Worm (Caenorhabditis elegans) whole organism, L4/young adult: ENCODE results near the gene bath-27.

Experiments used
- W03F9.2 ChIP-seq: fragments of 150-350 bp; optimal IDR thresholded peaks from 2 replicates; lab custom pipeline; 2014; ENCODE audit warnings: missing biosample characterization, missing genetic modification characterization
- dao-5 ChIP-seq: sonication (generic microtip); optimal IDR thresholded peaks from 2 replicates; lab custom pipeline; 2016; ENCODE audit warnings: missing genotype, missing genetic modification characterization, moderate library complexity, missing compliant biosample characterization
- him-1 ChIP-seq: sonication (generic microtip); optimal IDR thresholded peaks from 2 replicates; lab custom pipeline; 2016; ENCODE audit warnings: missing genotype, missing genetic modification reagents, missing genetic modification characterization, missing compliant biosample characterization

Gene bath-27

ce11 chrII:3358834-3359233 is at the start of gene bath-27, which contains the start of gene lido-14:
bath-27 (plus strand) TSS chrII:3359139.
lido-14 (plus strand) TSS chrII:3359134.
- TF ChIP-seq dao-5 (tag; lab: Kevin White, UChicago) = no peak
- no peak for TF ChIP-seq him-1
- TF ChIP-seq W03F9.2 = no peak

- TF ChIP-seq dao-5 (tag; lab: Kevin White, UChicago) = no peak
Measured at ce11 chrII:3310957-3311657, 47.8 kb upstream of the bath-27 start.

ce11 chrII:3313442-3313841 is 45.5 kb upstream of the bath-27 start, which contains the start of gene F39E9.6:
F39E9.6 (minus strand) TSS chrII:3313542.
- TF ChIP-seq dao-5 (tag; lab: Kevin White, UChicago) (no peak), W03F9.2 (no peak), him-1 (no peak)

ce11 chrII:3318839-3319238 is 40.1 kb upstream of the bath-27 start:
- TF ChIP-seq dao-5 (tag; lab: Kevin White, UChicago) = no peak
- no peak for TF ChIP-seq him-1
- TF ChIP-seq W03F9.2 = no peak

- no peak for TF ChIP-seq dao-5 (tag; lab: Kevin White, UChicago)
- TF ChIP-seq him-1 = no peak
- TF ChIP-seq W03F9.2 = no peak
Measured at ce11 chrII:3322257-3322656, 36.7 kb upstream of the bath-27 start, which contains the start of gene Y46D2A.1. Y46D2A.1 (plus strand) TSS chrII:3322557.

ce11 chrII:3323179-3323578 is 35.8 kb upstream of the bath-27 start, which contains the start of gene Y46D2A.2:
Y46D2A.2 (minus strand) TSS chrII:3323279.
- TF ChIP-seq dao-5 (tag; lab: Kevin White, UChicago) = no peak
- no peak for TF ChIP-seq W03F9.2
- no peak for TF ChIP-seq him-1

ce11 chrII:3327104-3327503 is 31.8 kb upstream of the bath-27 start, which contains the start of gene Y46D2A.3:
Y46D2A.3 (minus strand) TSS chrII:3327204.
- no peak for TF ChIP-seq dao-5 (tag; lab: Kevin White, UChicago)
- no peak for TF ChIP-seq W03F9.2
- no peak for TF ChIP-seq him-1

ce11 chrII:3332039-3332438 is 26.9 kb upstream of the bath-27 start, which contains the start of gene irld-27:
irld-27 (plus strand) TSS chrII:3332339.
- TF ChIP-seq W03F9.2 = no peak
- no peak for TF ChIP-seq dao-5 (tag; lab: Kevin White, UChicago)
- TF ChIP-seq him-1 = no peak

- TF ChIP-seq W03F9.2 (no peak), dao-5 (tag; lab: Kevin White, UChicago) (no peak), him-1 (no peak)
Measured at ce11 chrII:3337039-3337438, 21.9 kb upstream of the bath-27 start, which contains the start of gene F14D2.19. F14D2.19 (minus strand) TSS chrII:3337139.

- no peak for TF ChIP-seq W03F9.2
- TF ChIP-seq him-1 = no peak
- TF ChIP-seq dao-5 (tag; lab: Kevin White, UChicago) = no peak
Measured at ce11 chrII:3338556-3338955, 20.4 kb upstream of the bath-27 start, which contains the start of gene F14D2.7. F14D2.7 (minus strand) TSS chrII:3338656.

- TF ChIP-seq W03F9.2 = no peak
Measured at ce11 chrII:3340251-3340650, 18.7 kb upstream of the bath-27 start, which contains the start of gene F14D2.5. F14D2.5 (plus strand) TSS chrII:3340551.

ce11 chrII:3340818-3341217 is 18.1 kb upstream of the bath-27 start:
- TF ChIP-seq him-1 (no peak), W03F9.2 (no peak), dao-5 (tag; lab: Kevin White, UChicago) (no peak)

ce11 chrII:3341989-3342388 is 16.9 kb upstream of the bath-27 start, which contains the start of gene F14D2.11:
F14D2.11 (minus strand) TSS chrII:3342089.
- TF ChIP-seq him-1 (no peak), W03F9.2 (no peak), dao-5 (tag; lab: Kevin White, UChicago) (no peak)

ce11 chrII:3343714-3344113 is 15.2 kb upstream of the bath-27 start, which contains the start of gene F14D2.15:
F14D2.15 (minus strand) TSS chrII:3343814.
- TF ChIP-seq W03F9.2 (no peak), dao-5 (tag; lab: Kevin White, UChicago) (no peak)

- TF ChIP-seq W03F9.2 = no peak
- no peak for TF ChIP-seq him-1
Measured at ce11 chrII:3344917-3345316, 14.0 kb upstream of the bath-27 start, which contains the start of gene bath-28. bath-28 (minus strand) TSS chrII:3344967.
